Worm (Caenorhabditis elegans): ENCODE measurements around the gene T05A8.3.

Gene T05A8.3

DNA sequence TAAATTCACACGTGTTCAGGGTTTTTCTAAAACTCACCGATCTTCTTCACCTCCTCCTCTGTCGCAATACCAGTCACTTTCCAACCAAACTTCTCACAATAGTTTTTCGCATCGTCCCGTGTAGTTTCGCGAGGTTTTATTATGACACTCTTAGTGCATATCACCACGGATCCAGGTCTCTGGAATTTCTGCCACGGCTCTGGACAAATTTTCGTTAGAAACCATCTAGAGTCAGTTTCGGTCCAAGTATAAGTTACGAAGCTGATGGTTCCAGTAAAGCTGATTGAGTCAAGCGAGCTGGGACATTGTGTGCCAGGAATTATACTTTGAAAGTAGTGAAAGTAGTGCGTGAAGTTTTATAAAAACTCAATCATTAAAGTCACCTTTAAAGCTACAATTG lies 39.1 kb upstream of the T05A8.3 start:
- TF ChIP-seq nhr-28 (tag; optimal IDR thresholded peaks at IDR 0.05) = no peak
- TF ChIP-seq drap-1 (GFP tag; optimal IDR thresholded peaks at IDR 0.05) = no peak
- no peak for TF ChIP-seq mep-1 (tag; optimal IDR thresholded peaks at IDR 0.05)
- TF ChIP-seq sptf-1 (tag; optimal IDR thresholded peaks at IDR 0.05) = no peak
- no peak for TF ChIP-seq hlh-1 (tag; optimal IDR thresholded peaks at IDR 0.05)

DNA sequence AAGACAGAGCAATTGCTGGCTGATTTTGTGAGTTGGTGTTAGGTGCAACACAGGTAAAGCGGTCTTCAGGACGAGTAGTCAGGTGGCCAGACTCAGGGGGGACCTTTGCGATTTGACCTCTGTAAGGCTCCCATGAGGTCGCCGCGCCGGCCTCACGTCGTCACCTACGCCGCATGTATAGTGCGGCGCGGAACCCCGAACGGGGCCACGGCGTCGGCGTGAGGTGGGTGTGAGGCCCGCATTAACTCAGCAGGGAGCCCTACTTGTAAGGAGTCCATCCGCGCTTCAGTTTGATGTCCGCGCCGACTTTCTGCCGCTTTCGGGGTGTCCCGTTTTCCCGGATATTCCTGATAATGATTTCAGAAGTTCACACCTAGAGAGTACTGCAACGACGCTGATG lies 37.4 kb upstream of the T05A8.3 start:
- TF ChIP-seq sptf-1 (tag; optimal IDR thresholded peaks at IDR 0.05) (no peak), drap-1 (GFP tag; optimal IDR thresholded peaks at IDR 0.05) (no peak), blmp-1 (tag; optimal IDR thresholded peaks at IDR 0.05) (no peak), elt-3 (tag; optimal IDR thresholded peaks at IDR 0.05) (no peak), nhr-28 (tag; optimal IDR thresholded peaks at IDR 0.05) (no peak), ham-2 (GFP tag; optimal IDR thresholded peaks at IDR 0.05) (no peak), nhr-76 (tag; optimal IDR thresholded peaks at IDR 0.05) (no peak), ceh-43 (GFP tag; optimal IDR thresholded peaks at IDR 0.05) (no peak), lin-13 (tag; optimal IDR thresholded peaks at IDR 0.05) (no peak), snpc-4 (tag; optimal IDR thresholded peaks at IDR 0.05) (no peak), ces-1 (GFP tag; optimal IDR thresholded peaks at IDR 0.05) (no peak)

DNA sequence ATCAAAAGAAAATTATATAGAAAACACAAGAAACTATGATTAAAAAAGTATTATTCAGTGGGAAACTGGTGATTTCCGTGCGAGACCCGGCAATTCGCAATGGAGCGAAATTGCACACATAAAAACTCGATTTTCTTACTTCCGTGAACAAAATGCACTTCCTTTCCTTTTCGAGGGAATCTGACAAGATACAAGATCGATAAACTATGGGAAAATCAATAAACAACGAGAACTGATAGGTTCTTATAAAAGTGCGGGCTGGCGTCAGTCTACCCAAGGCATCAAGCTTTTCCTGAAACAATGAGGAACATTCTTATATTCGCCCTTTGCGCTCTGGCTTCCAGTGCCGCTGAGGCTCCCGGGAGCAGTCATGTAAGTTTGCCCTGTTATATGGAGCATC lies 35.8 kb upstream of the T05A8.3 start, which contains the start of gene F29A7.3:
F29A7.3 (plus strand) TSS at position 301 of the 400 bp plus-strand sequence.
- TF ChIP-seq hlh-1 (tag; optimal IDR thresholded peaks at IDR 0.05) = no peak
- no peak for TF ChIP-seq sem-2 (GFP tag; optimal IDR thresholded peaks at IDR 0.05)
- no peak for TF ChIP-seq nhr-28 (tag; optimal IDR thresholded peaks at IDR 0.05)
- TF ChIP-seq elt-3 (tag; optimal IDR thresholded peaks at IDR 0.05) = no peak
- TF ChIP-seq nhr-12 (tag; optimal IDR thresholded peaks at IDR 0.05) = no peak
- no peak for TF ChIP-seq lin-32 (GFP tag; optimal IDR thresholded peaks at IDR 0.05)
- no peak for TF ChIP-seq unc-120 (tag; optimal IDR thresholded peaks at IDR 0.05; ENCODE audit: poor library complexity, severe bottlenecking)
- TF ChIP-seq cnd-1 (tag; optimal IDR thresholded peaks at IDR 0.05) = no peak

DNA sequence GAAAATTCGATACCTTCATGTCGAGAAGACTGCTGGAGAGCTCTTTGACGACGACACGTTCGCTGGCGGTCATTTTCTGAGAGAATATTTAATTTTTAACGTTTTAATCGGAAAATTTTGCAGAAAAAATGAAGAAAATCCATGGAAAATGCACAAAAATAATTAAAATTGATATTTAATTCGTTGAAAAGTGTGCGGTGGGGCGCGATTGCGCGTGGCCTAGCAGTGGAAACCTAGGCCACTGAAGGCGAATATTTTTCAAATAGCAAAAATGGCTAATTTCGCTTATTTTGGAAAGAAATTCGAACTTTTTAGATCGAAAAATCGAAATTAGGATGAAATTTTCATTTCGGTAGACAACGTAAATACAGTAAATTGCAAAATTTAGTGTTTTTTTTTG lies 35.3 kb upstream of the T05A8.3 start, which contains the start of gene F29A7.6:
F29A7.6 (minus strand) TSS at position 76 of the 400 bp plus-strand sequence.
- TF ChIP-seq ceh-83 (GFP tag; optimal IDR thresholded peaks at IDR 0.05) (no peak), lin-13 (tag; optimal IDR thresholded peaks at IDR 0.05) (peak; percentile 51), nhr-28 (tag; optimal IDR thresholded peaks at IDR 0.05) (no peak), ham-2 (GFP tag; optimal IDR thresholded peaks at IDR 0.05) (peak; percentile 46), nhr-12 (tag; optimal IDR thresholded peaks at IDR 0.05) (no peak), ztf-11 (tag; optimal IDR thresholded peaks at IDR 0.05) (no peak), pha-4 (tag; optimal IDR thresholded peaks at IDR 0.05) (peak; percentile 18), mls-2 (tag; optimal IDR thresholded peaks at IDR 0.05) (no peak), lin-32 (GFP tag; optimal IDR thresholded peaks at IDR 0.05) (no peak), drap-1 (GFP tag; optimal IDR thresholded peaks at IDR 0.05) (no peak), elt-3 (tag; optimal IDR thresholded peaks at IDR 0.05) (no peak), nhr-2 (tag; optimal IDR thresholded peaks at IDR 0.05) (no peak), lsy-2 (tag; optimal IDR thresholded peaks at IDR 0.05) (no peak), ceh-39 (tag; optimal IDR thresholded peaks at IDR 0.05) (no peak), zip-8 (tag; optimal IDR thresholded peaks at IDR 0.05) (no peak), flh-1 (GFP tag; optimal IDR thresholded peaks at IDR 0.05) (no peak), nhr-237 (tag; optimal IDR thresholded peaks at IDR 0.05) (no peak), ces-1 (GFP tag; optimal IDR thresholded peaks at IDR 0.05) (peak; percentile 74), mab-5 (tag; optimal IDR thresholded peaks at IDR 0.05) (no peak), bed-3 (GFP tag; optimal IDR thresholded peaks at IDR 0.05) (no peak), unc-120 (tag; optimal IDR thresholded peaks at IDR 0.05; ENCODE audit: poor library complexity, severe bottlenecking) (no peak), elt-1 (tag; optimal IDR thresholded peaks at IDR 0.05; ENCODE audit: borderline replicate concordance, insufficient read depth) (no peak), ceh-43 (GFP tag; optimal IDR thresholded peaks at IDR 0.05) (no peak), cnd-1 (tag; optimal IDR thresholded peaks at IDR 0.05) (no peak), unc-62 (GFP tag; optimal IDR thresholded peaks at IDR 0.05) (no peak), mep-1 (tag; optimal IDR thresholded peaks at IDR 0.05) (peak; percentile 36), M03D4.4 (tag; optimal IDR thresholded peaks at IDR 0.05) (peak; percentile 20), sptf-1 (tag; optimal IDR thresholded peaks at IDR 0.05) (peak; percentile 65), nhr-76 (tag; optimal IDR thresholded peaks at IDR 0.05) (no peak), blmp-1 (tag; optimal IDR thresholded peaks at IDR 0.05) (no peak), sem-2 (GFP tag; optimal IDR thresholded peaks at IDR 0.05) (no peak), unc-39 (tag; optimal IDR thresholded peaks at IDR 0.05) (no peak), tbx-8 (GFP tag; optimal IDR thresholded peaks at IDR 0.05) (no peak), snpc-4 (tag; optimal IDR thresholded peaks at IDR 0.05) (no peak), hlh-1 (tag; optimal IDR thresholded peaks at IDR 0.05) (peak; percentile 2)
